Fruit fly (Drosophila melanogaster) whole organism, embryonic: ENCODE results near the gene CG10747.

Source experiments
- CG10147 ChIP-seq: fragments of 200-800 bp; sonication (Bioruptor generic); optimal IDR thresholded peaks from 2 replicates; lab custom pipeline; 2019; ENCODE audit warnings: missing biosample characterization, mild to moderate bottlenecking, missing genetic modification characterization, moderate library complexity
- CG10431 ChIP-seq: fragments of 200-800 bp; sonication (Bioruptor generic); optimal IDR thresholded peaks from 3 replicates; lab custom pipeline; 2018; ENCODE audit warnings: missing biosample characterization, mild to moderate bottlenecking, missing genetic modification characterization
- CG10543 ChIP-seq: fragments of 200-800 bp; sonication (Bioruptor generic); optimal IDR thresholded peaks from 3 replicates; lab custom pipeline; 2017; ENCODE audit warnings: missing biosample characterization, mild to moderate bottlenecking, missing genetic modification characterization, moderate library complexity
- CG12155 ChIP-seq: fragments of 200-800 bp; sonication (Bioruptor generic); optimal IDR thresholded peaks from 3 replicates; lab custom pipeline; 2016; ENCODE audit warnings: missing biosample characterization, missing genetic modification characterization
- CG14014 ChIP-seq: fragments of 200-800 bp; sonication (Bioruptor generic); IDR thresholded peaks from 2 replicates; pipeline ENCODE4 v1.3.6; 2022; ENCODE audit warnings: missing biosample characterization, missing genetic modification characterization
- CG16815 ChIP-seq: fragments of 200-800 bp; sonication (Bioruptor generic); optimal IDR thresholded peaks from 3 replicates; lab custom pipeline; 2017; ENCODE audit warnings: missing biosample characterization, mild to moderate bottlenecking, missing genetic modification characterization
- CG16863 ChIP-seq: fragments of 200-800 bp; sonication (Bioruptor generic); optimal IDR thresholded peaks from 3 replicates; lab custom pipeline; 2016; ENCODE audit warnings: missing biosample characterization, missing genetic modification characterization
- CG17385 ChIP-seq: fragments of 200-800 bp; sonication (Bioruptor generic); optimal IDR thresholded peaks from 3 replicates; lab custom pipeline; 2018; ENCODE audit warnings: missing biosample characterization, mild to moderate bottlenecking, missing genetic modification characterization
- CG2199 ChIP-seq: fragments of 200-800 bp; sonication (Bioruptor generic); IDR thresholded peaks from 3 replicates; pipeline ENCODE4 v1.3.6; 2022; ENCODE audit warnings: missing biosample characterization, missing genetic modification characterization
- CG3838 ChIP-seq: fragments of 200-800 bp; sonication (Bioruptor generic); optimal IDR thresholded peaks from 3 replicates; lab custom pipeline; 2016; ENCODE audit warnings: missing biosample characterization, missing genetic modification characterization
- CG3847 ChIP-seq: fragments of 200-800 bp; sonication (Bioruptor generic); IDR thresholded peaks from 2 replicates; pipeline ENCODE4 v1.3.6; 2022; ENCODE audit warnings: missing biosample characterization, missing genetic modification characterization
- CG42726 ChIP-seq: fragments of 200-800 bp; sonication (Bioruptor generic); IDR thresholded peaks from 2 replicates; pipeline ENCODE4 v1.3.6; 2022; ENCODE audit warnings: missing biosample characterization, missing genetic modification characterization; ENCODE audit not compliant: partially characterized antibody
- CG4730 ChIP-seq: fragments of 200-800 bp; sonication (Bioruptor generic); IDR thresholded peaks from 2 replicates; pipeline ENCODE4 v1.3.6; 2022; ENCODE audit warnings: missing biosample characterization, missing genetic modification characterization
- CG4854 ChIP-seq: fragments of 200-800 bp; sonication (Bioruptor generic); optimal IDR thresholded peaks from 2 replicates; lab custom pipeline; 2016; ENCODE audit warnings: missing biosample characterization, missing genetic modification characterization, inconsistent platforms
- CG6854 ChIP-seq: fragments of 200-800 bp; sonication (Bioruptor generic); optimal IDR thresholded peaks from 3 replicates; lab custom pipeline; 2017; ENCODE audit warnings: missing biosample characterization, mild to moderate bottlenecking, missing genetic modification characterization
- CG7372 ChIP-seq: fragments of 200-800 bp; sonication (Bioruptor generic); IDR thresholded peaks from 2 replicates; pipeline ENCODE4 v1.3.6; 2022; ENCODE audit warnings: missing biosample characterization, missing genetic modification characterization
- CG7839 ChIP-seq: fragments of 200-800 bp; sonication (Bioruptor generic); optimal IDR thresholded peaks from 3 replicates; lab custom pipeline; 2018; ENCODE audit warnings: missing biosample characterization, mild to moderate bottlenecking, missing genetic modification characterization, moderate library complexity
- CG7963 ChIP-seq: fragments of 200-800 bp; sonication (Bioruptor generic); IDR thresholded peaks from 3 replicates; pipeline ENCODE4 v1.3.6; 2022; ENCODE audit warnings: missing biosample characterization, missing genetic modification characterization; ENCODE audit not compliant: partially characterized antibody
- CG8478 ChIP-seq: fragments of >200 bp; optimal IDR thresholded peaks from 2 replicates; lab custom pipeline; 2018
- CHES-1-like ChIP-seq: fragments of 200-800 bp; sonication (Bioruptor generic); optimal IDR thresholded peaks from 2 replicates; lab custom pipeline; 2016; ENCODE audit warnings: missing biosample characterization, missing genetic modification characterization
- Dll ChIP-seq: fragments of 200-800 bp; sonication (Bioruptor generic); IDR thresholded peaks from 4 replicates; pipeline ENCODE4 v1.3.6; 2022; ENCODE audit warnings: missing biosample characterization, missing genetic modification characterization; ENCODE audit not compliant: partially characterized antibody
- Dp ChIP-seq: fragments of 200-800 bp; sonication (Bioruptor generic); optimal IDR thresholded peaks from 2 replicates; lab custom pipeline; 2018; ENCODE audit warnings: missing biosample characterization, mild to moderate bottlenecking, missing genetic modification characterization, moderate library complexity
- E2f2 ChIP-seq: fragments of 200-800 bp; sonication (Bioruptor generic); IDR thresholded peaks from 2 replicates; pipeline ENCODE4 v1.3.6; 2022; ENCODE audit warnings: missing biosample characterization, missing genetic modification characterization
- Ets65A ChIP-seq: fragments of 200-800 bp; sonication (Bioruptor generic); peaks from one replicate; lab custom pipeline; 2016; ENCODE audit warnings: missing biosample characterization, missing genetic modification characterization
- Hmr ChIP-seq: fragments of 200-800 bp; sonication (Bioruptor generic); optimal IDR thresholded peaks from 3 replicates; lab custom pipeline; 2017; ENCODE audit warnings: mild to moderate bottlenecking, missing biosample characterization, missing genetic modification reagents, missing genetic modification characterization
- Hr78 ChIP-seq, 2 experiments: fragments of 200-800 bp in 1 of 2; fragments of >200 bp in 1 of 2; sonication (Bioruptor generic) in 1 of 2; optimal IDR thresholded peaks; 2 replicates each; lab custom pipeline; 2017 to 2019; ENCODE audit warnings: missing biosample characterization in 2 of 2, missing genetic modification characterization in 2 of 2, mild to moderate bottlenecking in 1 of 2, moderate library complexity in 1 of 2
- NC2α ChIP-seq: fragments of 200-800 bp; sonication (Bioruptor generic); optimal IDR thresholded peaks from 2 replicates; lab custom pipeline; 2016; ENCODE audit warnings: missing biosample characterization, missing genetic modification characterization
- Neu2 ChIP-seq: fragments of 200-800 bp; sonication (Bioruptor generic); optimal IDR thresholded peaks from 3 replicates; lab custom pipeline; 2016; ENCODE audit warnings: missing biosample characterization, missing genetic modification characterization, borderline replicate concordance
- PHDP ChIP-seq: fragments of 200-800 bp; sonication (Bioruptor generic); optimal IDR thresholded peaks from 3 replicates; lab custom pipeline; 2018; ENCODE audit warnings: missing biosample characterization, mild to moderate bottlenecking, missing genetic modification characterization, moderate library complexity
- Xbp1 ChIP-seq: fragments of 200-800 bp; sonication (Bioruptor generic); optimal IDR thresholded peaks from 3 replicates; lab custom pipeline; 2016; ENCODE audit warnings: missing biosample characterization, mild to moderate bottlenecking, missing genetic modification characterization
- al ChIP-seq: fragments of 200-800 bp; sonication (Bioruptor generic); IDR thresholded peaks from 2 replicates; pipeline ENCODE4 v1.3.6; 2022; ENCODE audit warnings: missing biosample characterization, missing genetic modification characterization
- ap ChIP-seq: fragments of 200-800 bp; sonication (Bioruptor generic); IDR thresholded peaks from 2 replicates; pipeline ENCODE4 v1.3.6; 2022; ENCODE audit warnings: missing biosample characterization, missing genetic modification characterization
- chif ChIP-seq, 2 experiments: fragments of 200-800 bp; sonication (Bioruptor generic); optimal IDR thresholded peaks; 3 replicates each; lab custom pipeline; 2016; ENCODE audit warnings: missing biosample characterization in 2 of 2, missing genetic modification characterization in 2 of 2
- chm ChIP-seq: fragments of 200-800 bp; sonication (Bioruptor generic); IDR thresholded peaks from 2 replicates; pipeline ENCODE4 v1.3.6; 2022; ENCODE audit warnings: missing biosample characterization, missing genetic modification characterization
- ci ChIP-seq: fragments of 200-800 bp; sonication (Bioruptor generic); IDR thresholded peaks from 3 replicates; pipeline ENCODE4 v1.3.6; 2022; ENCODE audit warnings: missing biosample characterization, missing genetic modification characterization
- croc ChIP-seq: fragments of 200-800 bp; sonication (Bioruptor generic); conservative IDR thresholded peaks from 3 replicates; pipeline ENCODE4 v1.3.6; 2022; ENCODE audit warnings: missing biosample characterization, missing genetic modification characterization
- dati ChIP-seq: fragments of 200-800 bp; sonication (Bioruptor generic); IDR thresholded peaks from 2 replicates; pipeline ENCODE4 v1.3.6; 2022; ENCODE audit warnings: missing biosample characterization, missing genetic modification characterization
- emc ChIP-seq: fragments of 200-800 bp; sonication (Bioruptor generic); optimal IDR thresholded peaks from 2 replicates; lab custom pipeline; 2016; ENCODE audit warnings: missing biosample characterization, missing genetic modification characterization
- en ChIP-seq: fragments of 200-800 bp; sonication (Bioruptor generic); optimal IDR thresholded peaks from 2 replicates; lab custom pipeline; 2016; ENCODE audit warnings: missing biosample characterization, missing genetic modification characterization
- eve ChIP-seq, 2 experiments: fragments of >200 bp; optimal IDR thresholded peaks; 2 replicates each; lab custom pipeline; 2017; ENCODE audit warnings: missing biosample characterization in 2 of 2, missing genetic modification characterization in 2 of 2
- fd3F ChIP-seq: fragments of 200-800 bp; sonication (Bioruptor generic); optimal IDR thresholded peaks from 2 replicates; lab custom pipeline; 2018; ENCODE audit warnings: missing biosample characterization, mild to moderate bottlenecking, missing genetic modification characterization, moderate library complexity
- hbn ChIP-seq: fragments of 200-800 bp; sonication (Bioruptor generic); IDR thresholded peaks from 2 replicates; pipeline ENCODE4 v1.3.6; 2022; ENCODE audit warnings: missing biosample characterization, missing genetic modification characterization; ENCODE audit not compliant: partially characterized antibody
- onecut ChIP-seq: fragments of 200-800 bp; sonication (Bioruptor generic); IDR thresholded peaks from 2 replicates; pipeline ENCODE4 v1.3.6; 2022; ENCODE audit warnings: missing biosample characterization, missing genetic modification characterization
- row ChIP-seq: fragments of 200-800 bp; sonication (Bioruptor generic); IDR thresholded peaks from 3 replicates; pipeline ENCODE4 v1.3.6; 2022; ENCODE audit warnings: missing biosample characterization, missing genetic modification characterization
- sim ChIP-seq: fragments of 200-800 bp; sonication (Bioruptor generic); IDR thresholded peaks from 2 replicates; pipeline ENCODE4 v1.3.6; 2022; ENCODE audit warnings: missing biosample characterization, missing genetic modification characterization
- tin ChIP-seq: fragments of 200-800 bp; sonication (Bioruptor generic); optimal IDR thresholded peaks from 3 replicates; lab custom pipeline; 2016; ENCODE audit warnings: missing biosample characterization, missing genetic modification characterization
- toy ChIP-seq: fragments of 200-800 bp; sonication (Bioruptor generic); IDR thresholded peaks from 2 replicates; pipeline ENCODE4 v1.3.6; 2022; ENCODE audit warnings: missing biosample characterization, missing genetic modification characterization
- ttk ChIP-seq: fragments of 200-800 bp; sonication (Bioruptor generic); IDR thresholded peaks from 2 replicates; pipeline ENCODE4 v2.1.2; 2022; ENCODE audit warnings: missing biosample characterization, missing genetic modification characterization
- zen2 ChIP-seq: fragments of 200-800 bp; sonication (Bioruptor generic); IDR thresholded peaks from 3 replicates; pipeline ENCODE4 v1.3.6; 2022; ENCODE audit warnings: missing biosample characterization, missing genetic modification characterization; ENCODE audit not compliant: partially characterized antibody

CG10747 gene

DNA sequence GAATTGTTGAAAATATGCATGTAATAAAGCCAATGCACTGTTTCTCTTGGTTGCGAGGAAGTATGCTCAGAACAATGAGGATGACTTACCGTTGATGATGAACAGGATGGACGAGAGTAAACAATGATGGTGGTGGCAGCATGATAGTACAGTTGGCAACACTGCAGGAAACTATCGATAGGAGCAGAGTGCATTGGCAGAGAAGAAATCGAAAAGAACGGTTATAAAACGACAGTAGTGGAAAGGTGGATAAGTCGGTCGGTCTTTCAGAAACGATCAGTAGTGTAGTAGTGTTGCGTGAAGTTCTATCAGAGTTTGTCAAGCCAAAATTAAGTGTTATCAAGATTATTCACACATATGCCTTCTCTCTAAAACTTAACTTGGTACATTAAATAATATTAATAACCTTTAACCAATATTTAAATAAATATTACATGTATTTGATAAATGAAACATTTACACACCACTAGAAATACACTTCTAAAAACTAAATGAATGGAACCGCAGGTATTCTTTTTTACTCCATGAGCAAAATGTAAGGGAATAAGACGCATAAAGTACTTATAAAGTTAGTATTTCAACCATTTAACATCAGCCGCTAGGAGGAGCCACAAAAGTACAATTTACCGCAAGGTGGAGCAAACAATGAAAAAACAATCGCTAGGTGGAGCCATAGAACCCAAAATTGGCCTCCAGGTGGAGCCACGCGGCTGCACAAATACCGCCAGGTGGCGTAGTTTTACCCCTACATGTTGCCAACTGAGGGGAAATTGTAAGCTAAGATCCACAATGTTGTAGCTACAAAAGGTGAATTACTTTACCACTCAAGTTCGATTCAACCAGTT lies 29.5 kb upstream of the CG10747 start (continued):
- TF ChIP-seq CG6854 (GFP tag; lab: Kevin White, UChicago) (no peak), CG3847 (GFP tag; lab: Robert Waterston, UW) (peak; percentile 88), Hmr (GFP tag; lab: Kevin White, UChicago) (peak; percentile 91), CG16863 (peak; percentile 92), Dp (GFP tag; lab: Kevin White, UChicago) (peak; percentile 16), hbn (GFP tag; lab: Robert Waterston, UW) (peak; percentile 55), CG8478 (lab: Kevin White, UChicago) (peak; percentile 90), Ets65A (GFP tag; lab: Kevin White, UChicago) (peak; percentile 100), Neu2 (GFP tag; lab: Kevin White, UChicago) (peak; percentile 46), CG4854 (GFP tag; lab: Kevin White, UChicago) (peak; percentile 62), ap (GFP tag; lab: Robert Waterston, UW) (peak; percentile 87), CG42726 (peak; percentile 90), toy (GFP tag; lab: Robert Waterston, UW) (peak; percentile 22; the same call in 1 of the 2 replicates), onecut (GFP tag; lab: Robert Waterston, UW) (peak; percentile 95), chif (GFP tag; optimal IDR thresholded peaks at IDR 0.05; lab: Kevin White, UChicago) (peak; percentile 88 to 97), CG10147 (peak; percentile 74), CG10431 (GFP tag; lab: Kevin White, UChicago) (no peak), CHES-1-like (peak; percentile 84), dati (peak; percentile 84), CG7839 (peak; percentile 87), CG7372 (peak; percentile 79), Hr78 (GFP tag; optimal IDR thresholded peaks at IDR 0.05; lab: Kevin White, UChicago) (no peak), ttk (GFP tag; lab: Robert Waterston, UW) (peak; percentile 85), CG7963 (GFP tag; lab: Robert Waterston, UW) (peak; percentile 61; the same call in 2 of the 3 replicates), Dll (GFP tag; lab: Robert Waterston, UW) (peak; percentile 89), CG4730 (GFP tag; lab: Robert Waterston, UW) (peak; percentile 93), CG17385 (GFP tag; lab: Kevin White, UChicago) (peak; percentile 43), CG10543 (GFP tag; lab: Kevin White, UChicago) (peak; percentile 29), CG16815 (peak; percentile 92), sim (GFP tag; lab: Robert Waterston, UW) (peak; percentile 51; the same call in 1 of the 2 replicates), tin (peak; percentile 97), chm (GFP tag; lab: Robert Waterston, UW) (peak; percentile 92), row (peak; percentile 76), zen2 (GFP tag; lab: Robert Waterston, UW) (peak; percentile 56; the same call in 2 of the 3 replicates), CG3838 (GFP tag; lab: Kevin White, UChicago) (peak; percentile 41), emc (GFP tag; lab: Kevin White, UChicago) (peak; percentile 58), en (GFP tag; lab: Kevin White, UChicago) (peak; percentile 87), PHDP (tag; lab: Kevin White, UChicago) (peak; percentile 67), NC2α (peak; percentile 74), fd3F (GFP tag; lab: Kevin White, UChicago) (peak; percentile 71), al (GFP tag; lab: Robert Waterston, UW) (peak; percentile 77), CG2199 (GFP tag; lab: Robert Waterston, UW) (peak; percentile 94), Xbp1 (GFP tag; lab: Kevin White, UChicago) (peak; percentile 98), croc (GFP tag; lab: Robert Waterston, UW) (peak; percentile 84; the same call in 2 of the 3 replicates), E2f2 (peak; percentile 60; the same call in 1 of the 2 replicates), CG12155 (GFP tag; lab: Kevin White, UChicago) (peak; percentile 82), CG14014 (GFP tag; lab: Robert Waterston, UW) (peak; percentile 83), eve (GFP tag; optimal IDR thresholded peaks at IDR 0.05; lab: Kevin White, UChicago) (peak in 1 of 2 experiments; percentile 89), ci (GFP tag; lab: Robert Waterston, UW) (peak; percentile 97)
